Worm (Caenorhabditis elegans): ENCODE measurements around the gene R02F2.4.
A peak's percentile ranks its signal among the peaks of the same experiment; 100 is the strongest.

Gene R02F2.4

DNA sequence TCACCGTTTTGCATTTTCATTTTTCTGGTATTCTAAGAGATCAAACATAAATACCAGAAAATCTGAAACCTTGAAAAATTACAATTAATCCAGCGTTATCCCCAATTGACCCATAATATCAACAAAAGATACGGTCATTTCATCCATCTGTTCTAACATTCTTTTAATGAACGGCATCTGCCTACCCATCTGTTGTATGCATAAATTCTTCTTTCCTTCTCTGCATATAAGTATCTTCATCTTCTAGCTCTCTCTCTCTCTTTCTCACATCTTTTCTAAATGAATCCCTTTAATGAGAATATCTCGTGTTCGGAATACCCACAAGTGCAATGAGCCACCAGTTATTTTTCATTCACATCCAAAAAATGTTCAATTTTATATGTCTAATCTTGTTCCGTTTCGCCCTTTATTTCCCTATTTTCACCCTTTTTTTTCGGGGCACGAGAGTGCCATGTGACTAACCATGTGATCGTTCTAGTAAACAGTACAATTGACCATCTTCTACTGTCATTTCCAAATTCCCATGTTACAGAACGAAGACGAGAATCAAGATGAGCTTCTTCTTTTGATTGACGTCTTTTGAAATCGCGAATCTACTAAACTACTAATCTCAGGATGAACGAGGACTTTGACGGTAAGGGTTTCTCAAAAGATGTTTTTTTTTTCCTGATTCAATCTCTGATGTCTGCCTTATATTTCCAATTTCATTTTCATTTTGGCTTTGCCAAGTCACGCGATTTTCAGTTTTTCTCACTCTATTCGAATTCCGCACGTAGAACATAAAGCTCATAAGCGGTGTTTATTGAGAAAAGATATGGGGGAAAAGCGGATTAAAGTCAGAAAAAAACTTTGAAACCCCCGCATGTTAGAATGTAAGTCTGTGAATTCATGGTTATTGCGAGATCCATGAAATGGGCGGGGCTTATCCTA lies 17.5 kb downstream of the R02F2.4 start, which contains the start of gene R02F2.1 (continued):
- TF ChIP-seq nhr-12 (tag; optimal IDR thresholded peaks at IDR 0.05): no peak

DNA sequence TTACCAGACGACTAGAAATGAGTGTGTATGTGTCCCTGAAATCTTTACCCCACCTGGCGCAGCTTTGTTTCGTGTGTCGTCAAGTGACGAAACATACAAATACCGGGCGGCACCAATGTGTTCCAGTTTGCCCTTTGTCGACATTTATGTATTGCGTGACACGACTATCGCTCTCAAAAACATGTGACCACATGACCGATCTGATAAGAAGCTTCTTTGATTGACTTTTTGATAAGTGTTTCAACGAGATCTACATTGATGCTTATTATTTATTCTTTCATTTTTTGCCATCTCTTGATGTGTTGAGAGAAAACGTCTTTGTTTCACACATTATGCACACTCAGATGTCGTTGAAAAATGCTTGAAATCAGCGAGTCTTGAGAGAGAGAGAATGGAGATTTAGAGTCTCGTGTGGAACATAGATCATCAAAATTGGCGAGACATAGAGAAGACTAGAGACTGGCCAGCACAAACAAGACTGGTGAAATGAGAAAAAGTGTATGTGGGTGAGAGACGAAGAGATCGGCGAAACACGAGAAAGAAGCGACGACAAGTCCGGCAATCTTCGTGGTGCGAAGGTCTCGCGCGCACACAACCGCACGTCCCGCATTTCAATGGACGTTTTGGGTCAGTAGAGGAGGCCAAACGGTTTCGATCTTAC lies 19.0 kb downstream of the R02F2.4 start:
- TF ChIP-seq dmd-4 (tag; optimal IDR thresholded peaks at IDR 0.05) (no peak), elt-3 (tag; optimal IDR thresholded peaks at IDR 0.05) (no peak), sma-3 (GFP tag; optimal IDR thresholded peaks at IDR 0.05) (peak; percentile 68), ceh-82 (tag; optimal IDR thresholded peaks at IDR 0.05) (no peak), skn-1 (tag; optimal IDR thresholded peaks at IDR 0.05) (no peak), snpc-4 (tag; optimal IDR thresholded peaks at IDR 0.05) (no peak), ceh-16 (tag; optimal IDR thresholded peaks at IDR 0.05) (no peak), mab-5 (tag; optimal IDR thresholded peaks at IDR 0.05) (no peak), mdl-1 (tag; optimal IDR thresholded peaks at IDR 0.05) (peak; percentile 56 to 67), fos-1 (tag; optimal IDR thresholded peaks at IDR 0.05) (peak; percentile 62), ztf-1 (GFP tag; conservative IDR thresholded peaks at IDR 0.05) (no peak), R02D3.7 (tag; optimal IDR thresholded peaks at IDR 0.05) (no peak), alr-1 (tag; optimal IDR thresholded peaks at IDR 0.05) (no peak), zag-1 (tag; optimal IDR thresholded peaks at IDR 0.05) (peak; percentile 33), Y55F3AM.14 (GFP tag; optimal IDR thresholded peaks at IDR 0.05) (peak; percentile 61), gmeb-1 (tag; optimal IDR thresholded peaks at IDR 0.05) (peak; percentile 52), sma-9 (GFP tag; optimal IDR thresholded peaks at IDR 0.05) (peak; percentile 68), sma-9 (tag; optimal IDR thresholded peaks at IDR 0.05) (no peak), peb-1 (tag; optimal IDR thresholded peaks at IDR 0.05) (no peak), lin-13 (GFP tag; optimal IDR thresholded peaks at IDR 0.05) (no peak), nhr-77 (tag; optimal IDR thresholded peaks at IDR 0.05) (no peak), unc-62 (GFP tag; optimal IDR thresholded peaks at IDR 0.05) (no peak), nhr-6 (tag; optimal IDR thresholded peaks at IDR 0.05) (peak; percentile 64), ZK546.5 (tag; optimal IDR thresholded peaks at IDR 0.05) (no peak), nhr-21 (tag; optimal IDR thresholded peaks at IDR 0.05) (peak; percentile 74), ztf-4 (tag; optimal IDR thresholded peaks at IDR 0.05) (peak; percentile 26), crh-2 (tag; optimal IDR thresholded peaks at IDR 0.05) (peak; percentile 95), sem-4 (tag; optimal IDR thresholded peaks at IDR 0.05) (peak; percentile 45), lsy-2 (tag; optimal IDR thresholded peaks at IDR 0.05) (peak; percentile 13 to 61), egl-27 (tag; optimal IDR thresholded peaks at IDR 0.05) (peak; percentile 8), nhr-23 (tag; optimal IDR thresholded peaks at IDR 0.05) (no peak), mbf-1 (tag; optimal IDR thresholded peaks at IDR 0.05) (no peak), nhr-11 (tag; optimal IDR thresholded peaks at IDR 0.05) (no peak), unc-39 (tag; optimal IDR thresholded peaks at IDR 0.05) (no peak), nhr-129 (tag; optimal IDR thresholded peaks at IDR 0.05) (peak; percentile 94), lin-11 (tag; optimal IDR thresholded peaks at IDR 0.05) (peak; percentile 9), elt-1 (tag; optimal IDR thresholded peaks at IDR 0.05) (peak; percentile 71), nhr-12 (tag; optimal IDR thresholded peaks at IDR 0.05) (no peak), nhr-237 (tag; optimal IDR thresholded peaks at IDR 0.05) (no peak), unc-55 (GFP tag; optimal IDR thresholded peaks at IDR 0.05) (peak; percentile 68), lin-39 (tag; optimal IDR thresholded peaks at IDR 0.05) (no peak), C34F6.9 (tag; optimal IDR thresholded peaks at IDR 0.05) (peak; percentile 74), blmp-1 (tag; optimal IDR thresholded peaks at IDR 0.05; ENCODE audit: insufficient read depth) (peak; percentile 50), nhr-25 (tag; optimal IDR thresholded peaks at IDR 0.05) (peak; percentile 92), F13H6.1 (tag; optimal IDR thresholded peaks at IDR 0.05) (peak; percentile 35), ztf-11 (tag; optimal IDR thresholded peaks at IDR 0.05) (no peak), aly-2 (tag; optimal IDR thresholded peaks at IDR 0.05) (no peak), ama-1 (optimal IDR thresholded peaks at IDR 0.05) (peak; percentile 69), nhr-10 (tag; optimal IDR thresholded peaks at IDR 0.05) (peak; percentile 16)
